Worm (Caenorhabditis elegans) whole organism, early embryonic: ENCODE measurements around the gene irld-34.

ENCODE experiments used
- B0310.2 ChIP-seq: sonication (generic microtip); optimal IDR thresholded peaks from 2 replicates; lab custom pipeline; 2016; ENCODE audit warnings: mild to moderate bottlenecking, missing genetic modification characterization, missing compliant biosample characterization
- F13C5.2 ChIP-seq: sonication (generic microtip); optimal IDR thresholded peaks from 2 replicates; lab custom pipeline; 2017; ENCODE audit warnings: mild to moderate bottlenecking, missing genetic modification characterization, inconsistent platforms, missing compliant biosample characterization
- aly-1 ChIP-seq: sonication (generic microtip); optimal IDR thresholded peaks from 2 replicates; lab custom pipeline; 2016; ENCODE audit warnings: missing genetic modification characterization, missing compliant biosample characterization
- ama-1 ChIP-seq: fragments of 150-350 bp; optimal IDR thresholded peaks from 2 replicates; lab custom pipeline; 2014
- ceh-13 ChIP-seq: fragments of 200-800 bp; sonication (Bioruptor generic); optimal IDR thresholded peaks from 2 replicates; lab custom pipeline; 2018; ENCODE audit warnings: mild to moderate bottlenecking, missing genetic modification characterization, missing compliant biosample characterization
- ceh-36 ChIP-seq: sonication (generic microtip); optimal IDR thresholded peaks from 2 replicates; lab custom pipeline; 2016; ENCODE audit warnings: missing genetic modification characterization, inconsistent platforms, missing compliant biosample characterization
- ets-7 ChIP-seq: sonication (generic microtip); optimal IDR thresholded peaks from 2 replicates; lab custom pipeline; 2016; ENCODE audit warnings: missing genotype, missing genetic modification characterization, missing compliant biosample characterization
- flt-1 ChIP-seq: fragments of 200-800 bp; sonication (Bioruptor generic); IDR thresholded peaks from 2 replicates; pipeline ENCODE4 v1.3.6; 2022; ENCODE audit warnings: missing genetic modification characterization, missing compliant biosample characterization
- hmbx-1 ChIP-seq: sonication (generic microtip); optimal IDR thresholded peaks from 2 replicates; lab custom pipeline; 2016; ENCODE audit warnings: mild to moderate bottlenecking, missing genetic modification characterization, missing compliant biosample characterization
- hmg-4 ChIP-seq: fragments of 200-800 bp; sonication (Bioruptor generic); optimal IDR thresholded peaks from 2 replicates; lab custom pipeline; 2018; ENCODE audit warnings: mild to moderate bottlenecking, missing genetic modification characterization, missing compliant biosample characterization
- hnd-1 ChIP-seq: sonication (generic microtip); optimal IDR thresholded peaks from 2 replicates; lab custom pipeline; 2016; ENCODE audit warnings: missing genetic modification characterization, missing compliant biosample characterization
- pes-1 ChIP-seq: fragments of 200-800 bp; sonication (Bioruptor generic); IDR thresholded peaks from 2 replicates; pipeline ENCODE4 v1.3.6; 2022; ENCODE audit warnings: missing genetic modification reagents, missing genetic modification characterization, missing compliant biosample characterization
- scrt-1 ChIP-seq: fragments of 200-800 bp; sonication (Bioruptor generic); IDR thresholded peaks from 2 replicates; pipeline ENCODE4 v1.3.6; 2022; ENCODE audit warnings: missing genetic modification characterization, missing compliant biosample characterization
- sea-1 ChIP-seq: fragments of 200-800 bp; sonication (Bioruptor generic); conservative IDR thresholded peaks from 2 replicates; pipeline ENCODE4 v1.3.6; 2022; ENCODE audit warnings: missing genetic modification characterization, missing compliant biosample characterization
- tbx-11 ChIP-seq: fragments of 200-800 bp; sonication (Bioruptor generic); IDR thresholded peaks from 2 replicates; pipeline ENCODE4 v1.3.6; 2022; ENCODE audit warnings: missing genetic modification characterization, missing compliant biosample characterization
- tbx-37 ChIP-seq: fragments of 200-800 bp; sonication (Bioruptor generic); conservative IDR thresholded peaks from 2 replicates; pipeline ENCODE4 v1.3.6; 2022; ENCODE audit warnings: missing genetic modification reagents, missing genetic modification characterization, missing compliant biosample characterization
- tra-4 ChIP-seq: sonication (generic microtip); optimal IDR thresholded peaks from 2 replicates; lab custom pipeline; 2017; ENCODE audit warnings: missing genetic modification characterization, missing compliant biosample characterization

irld-34 gene

DNA sequence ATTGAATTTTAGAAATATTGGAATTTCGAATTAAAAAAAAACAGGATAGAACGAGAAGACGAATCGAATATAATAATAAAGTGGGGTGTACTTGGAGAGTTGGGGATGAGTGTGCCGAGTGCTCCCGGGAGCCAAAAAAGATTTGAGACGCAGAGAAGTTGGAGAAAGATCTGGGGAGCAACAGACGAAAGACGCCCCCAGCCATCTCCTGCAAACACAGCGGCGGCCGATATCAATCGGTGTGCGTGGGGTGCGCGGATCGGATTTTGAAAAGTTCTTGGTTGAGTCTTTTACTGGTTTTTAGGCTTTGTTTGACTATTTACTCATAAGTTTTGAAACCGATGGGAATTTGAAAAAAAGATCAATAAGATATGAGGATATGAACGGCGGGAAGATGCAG, 1.1 kb upstream of the irld-34 start, which contains the start of gene nhl-1:
Gene nhl-1, minus strand, starts transcription at position 101 of the 400 bp plus-strand sequence.
- no peak for TF ChIP-seq tbx-37
- no peak for TF ChIP-seq ceh-13
- no peak for TF ChIP-seq F13C5.2 (tag; lab: Kevin White, UChicago)
- TF ChIP-seq pes-1: no peak
- no peak for TF ChIP-seq aly-1 (tag; lab: Kevin White, UChicago)
- no peak for TF ChIP-seq hmg-4 (GFP tag; lab: Kevin White, UChicago)
- no peak for TF ChIP-seq ama-1 (lab: Kevin White, UChicago)
- TF ChIP-seq B0310.2: no peak
- TF ChIP-seq tbx-11: no peak
- TF ChIP-seq flt-1 (GFP tag; lab: Robert Waterston, UW): no peak
- no peak for TF ChIP-seq sea-1
- no peak for TF ChIP-seq hmbx-1
- no peak for TF ChIP-seq scrt-1 (GFP tag; lab: Robert Waterston, UW)
- TF ChIP-seq ets-7: no peak
- TF ChIP-seq tra-4 (tag; lab: Kevin White, UChicago): no peak
- no peak for TF ChIP-seq ceh-36 (tag; lab: Kevin White, UChicago)

DNA sequence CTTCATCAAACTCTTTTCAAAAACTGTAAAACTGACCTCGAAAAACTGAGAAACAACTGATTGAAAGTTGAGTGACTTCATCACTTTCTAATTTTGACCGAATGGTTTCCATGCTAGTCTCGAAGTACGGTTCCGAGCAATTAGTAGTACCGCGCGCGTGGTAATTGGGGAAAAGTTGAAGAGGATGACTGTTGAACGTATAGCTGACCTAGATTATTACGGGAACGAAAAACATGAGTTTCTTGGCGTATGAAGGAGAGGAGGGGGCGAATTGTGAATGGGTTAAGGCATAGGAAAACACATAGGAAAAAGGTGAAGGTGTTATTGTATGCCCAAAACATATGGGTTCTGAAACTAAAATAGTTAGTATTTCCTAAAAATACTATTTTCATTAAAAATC, 6.7 kb downstream of the irld-34 start, which contains the start of gene ptr-9:
Gene ptr-9, minus strand, starts transcription at position 101 of the 400 bp plus-strand sequence.
- TF ChIP-seq hmg-4 (GFP tag; lab: Kevin White, UChicago) (no peak), flt-1 (GFP tag; lab: Robert Waterston, UW) (no peak), tbx-37 (no peak), ama-1 (lab: Kevin White, UChicago) (no peak), aly-1 (tag; lab: Kevin White, UChicago) (no peak), scrt-1 (GFP tag; lab: Robert Waterston, UW) (no peak), pes-1 (no peak), B0310.2 (no peak), tra-4 (tag; lab: Kevin White, UChicago) (no peak), hmbx-1 (no peak), tbx-11 (no peak), F13C5.2 (tag; lab: Kevin White, UChicago) (no peak)

DNA sequence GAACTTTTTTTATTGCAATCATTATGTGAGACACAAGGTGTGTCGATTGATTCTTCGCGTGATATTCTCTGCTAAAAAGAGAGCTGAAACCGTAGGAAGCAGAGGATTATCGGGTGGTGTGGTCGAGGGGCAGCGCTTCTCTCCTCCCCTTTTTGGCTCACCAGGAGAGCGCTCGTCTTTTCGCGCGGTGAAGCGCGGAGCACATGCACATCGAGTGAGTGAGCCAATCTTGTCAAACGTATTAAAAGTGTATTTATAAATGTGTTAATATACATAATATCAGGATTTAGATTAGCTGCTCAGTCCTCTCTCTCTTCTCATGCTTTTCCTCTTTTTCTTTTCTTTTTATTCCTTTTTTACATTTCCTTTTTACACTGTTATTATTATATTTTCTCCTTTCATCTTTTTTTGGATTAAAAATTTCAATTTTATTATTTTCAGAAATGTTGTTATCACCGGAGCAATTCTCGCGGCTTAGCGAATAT, 7.8 kb downstream of the irld-34 start, which contains the start of gene dgk-3:
Gene dgk-3, plus strand, starts transcription at position 435 of the 485 bp plus-strand sequence.
- TF ChIP-seq flt-1 (GFP tag; lab: Robert Waterston, UW) (no peak), tbx-37 (no peak), tbx-11 (no peak), ceh-36 (tag; lab: Kevin White, UChicago) (no peak), hmbx-1 (no peak), hmg-4 (GFP tag; lab: Kevin White, UChicago) (no peak), pes-1 (no peak), tra-4 (tag; lab: Kevin White, UChicago) (no peak), ama-1 (lab: Kevin White, UChicago) (no peak), ets-7 (no peak), aly-1 (tag; lab: Kevin White, UChicago) (no peak)

- TF ChIP-seq tra-4 (tag; lab: Kevin White, UChicago): no peak
- TF ChIP-seq hmg-4 (GFP tag; lab: Kevin White, UChicago): no peak
- no peak for TF ChIP-seq F13C5.2 (tag; lab: Kevin White, UChicago)
- TF ChIP-seq ama-1 (lab: Kevin White, UChicago): no peak
- TF ChIP-seq sea-1: no peak
- TF ChIP-seq ceh-36 (tag; lab: Kevin White, UChicago): no peak
- TF ChIP-seq B0310.2: no peak
- TF ChIP-seq scrt-1 (GFP tag; lab: Robert Waterston, UW): no peak
- TF ChIP-seq tbx-37: no peak
- no peak for TF ChIP-seq hmbx-1
- TF ChIP-seq tbx-11: no peak
- TF ChIP-seq pes-1: no peak
- no peak for TF ChIP-seq hnd-1 (tag; lab: Kevin White, UChicago)
- no peak for TF ChIP-seq flt-1 (GFP tag; lab: Robert Waterston, UW)
- no peak for TF ChIP-seq ceh-13
- TF ChIP-seq ets-7: no peak
- no peak for TF ChIP-seq aly-1 (tag; lab: Kevin White, UChicago)
Measured at ce11 chrIII:9172702-9173101, 17.8 kb downstream of the irld-34 start, which contains the start of gene ina-1. Gene ina-1, minus strand, starts transcription at chrIII:9172802.

DNA sequence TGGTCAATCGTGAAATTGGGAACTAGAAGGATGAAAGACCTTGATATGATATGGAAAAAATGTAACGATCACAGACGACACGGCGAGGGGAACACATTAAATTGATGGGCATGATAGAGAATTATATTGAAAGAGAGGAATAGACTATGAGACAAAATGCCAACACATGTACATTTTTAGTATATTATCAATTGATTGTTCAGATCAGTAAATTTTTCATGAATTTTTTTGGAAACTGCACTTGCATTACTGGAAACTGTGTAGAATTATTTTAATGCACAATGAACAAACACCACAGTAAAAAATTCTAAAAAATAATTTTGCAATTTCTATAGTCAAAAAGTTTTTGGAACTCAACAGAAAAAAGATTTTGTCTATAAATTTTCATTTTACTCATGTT, 18.4 kb downstream of the irld-34 start:
- TF ChIP-seq ets-7 (no peak), hnd-1 (tag; lab: Kevin White, UChicago) (no peak), F13C5.2 (tag; lab: Kevin White, UChicago) (no peak), pes-1 (no peak)

ce11 chrIII:9176008-9176407, 21.1 kb downstream of the irld-34 start:
- no peak for TF ChIP-seq ceh-13
- TF ChIP-seq ets-7: no peak
- TF ChIP-seq tbx-11: 0 out of 2 replicates have a peak, but pooled peaks have one; percentile 44
- peak; percentile 78 for TF ChIP-seq hmg-4 (GFP tag; lab: Kevin White, UChicago)
- no peak for TF ChIP-seq scrt-1 (GFP tag; lab: Robert Waterston, UW)
- 0 out of 2 replicates have a peak, but pooled peaks have one; percentile 44 for TF ChIP-seq sea-1
- no peak for TF ChIP-seq hnd-1 (tag; lab: Kevin White, UChicago)

DNA sequence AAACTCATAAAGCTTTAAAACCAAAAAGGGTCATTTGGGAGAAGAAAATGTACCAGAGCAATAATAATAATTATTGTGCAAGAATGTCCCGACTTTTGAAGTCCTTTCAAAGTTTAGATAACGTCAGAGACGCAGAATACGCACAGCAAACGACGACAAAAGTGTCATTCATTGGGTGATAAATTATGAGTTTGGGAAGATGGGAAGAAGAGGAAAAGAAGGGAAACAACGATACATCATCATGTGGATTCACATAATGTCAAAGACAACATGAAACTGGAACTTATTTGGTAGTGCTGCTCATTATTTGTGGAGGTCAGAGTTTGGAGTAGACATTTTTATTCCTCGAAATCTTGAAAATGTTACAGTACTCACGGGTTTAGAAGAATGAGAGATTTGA, 23.0 kb downstream of the irld-34 start:
- no peak for TF ChIP-seq hmg-4 (GFP tag; lab: Kevin White, UChicago)

DNA sequence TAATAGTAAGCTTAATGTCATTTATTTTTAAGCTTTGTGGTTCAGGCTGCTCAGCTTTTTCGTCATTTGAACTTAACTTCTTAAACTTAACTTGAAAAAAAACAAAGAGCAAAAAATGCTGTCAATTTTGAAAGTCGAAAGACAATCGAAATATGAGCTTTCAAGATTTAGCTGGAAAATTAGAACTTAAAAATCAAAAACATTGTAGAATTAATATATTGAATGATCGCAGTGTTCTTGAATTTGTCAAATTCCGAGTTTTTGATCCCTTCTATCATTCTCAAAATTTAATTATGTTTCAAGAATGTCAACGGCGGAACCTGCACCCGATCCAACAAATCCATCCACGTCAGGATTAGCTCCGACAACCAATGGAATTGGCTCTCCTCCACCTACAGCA, 26.4 kb downstream of the irld-34 start, which contains the start of gene tax-4:
Gene tax-4, plus strand, starts transcription at position 301 of the 400 bp plus-strand sequence.
- TF ChIP-seq hmbx-1 (no peak), aly-1 (tag; lab: Kevin White, UChicago) (no peak), F13C5.2 (tag; lab: Kevin White, UChicago) (no peak), scrt-1 (GFP tag; lab: Robert Waterston, UW) (no peak), tbx-11 (no peak), tra-4 (tag; lab: Kevin White, UChicago) (no peak), tbx-37 (no peak), sea-1 (no peak), pes-1 (no peak)
